Worm (Caenorhabditis elegans): Measurements from ENCODE around the gene srh-76.

Gene srh-76

DNA sequence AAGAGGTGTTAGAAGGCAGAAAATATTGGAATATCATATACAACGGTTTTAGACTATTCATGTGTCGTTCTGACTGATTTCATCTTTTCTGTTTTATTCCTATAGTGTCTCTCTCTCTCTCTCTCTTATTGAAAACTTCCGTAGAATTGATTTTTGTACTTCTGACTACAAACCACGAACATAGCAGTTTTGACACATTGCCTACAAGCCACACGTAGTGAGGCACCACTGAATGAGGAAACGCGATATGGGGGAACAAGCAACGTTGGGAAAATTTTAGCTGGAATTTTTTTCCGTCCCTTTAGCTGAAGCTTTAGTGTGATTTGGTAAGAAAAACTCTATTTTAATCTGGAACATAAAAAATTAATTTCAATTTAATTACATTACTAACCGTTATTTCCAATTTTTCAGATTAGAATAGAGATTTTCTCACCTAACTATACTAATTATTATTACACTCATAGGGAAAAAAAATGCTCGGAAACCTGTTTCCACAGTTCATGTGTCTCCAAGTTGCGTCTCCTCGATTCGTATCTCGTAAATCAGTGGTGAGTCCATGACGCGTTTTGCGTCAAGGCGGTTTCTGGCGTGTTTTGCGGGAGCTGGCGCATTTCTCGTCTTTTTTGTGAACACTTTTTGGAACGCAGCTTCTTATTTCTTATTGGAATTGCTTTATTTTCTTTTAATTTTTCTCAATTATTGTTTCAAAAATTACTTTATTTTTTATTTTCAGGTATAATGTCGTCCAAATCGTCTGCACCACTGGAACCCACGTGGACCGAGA lies 42.9 kb upstream of the srh-76 start, which contains the start of the genes nhr-142 and F44E7.9 (continued):
- TF ChIP-seq daf-12 (tag; optimal IDR thresholded peaks at IDR 0.05) (no peak), lsy-2 (tag; optimal IDR thresholded peaks at IDR 0.05) (peak; percentile 33 to 89), egl-27 (tag; optimal IDR thresholded peaks at IDR 0.05) (no peak), nhr-28 (tag; optimal IDR thresholded peaks at IDR 0.05) (peak; percentile 100), dmd-8 (GFP tag; IDR thresholded peaks at IDR 0.05) (no peak), lin-1 (GFP tag; IDR thresholded peaks at IDR 0.05) (0 out of 2 replicates have a peak, but pooled peaks have one; percentile 41), Y5F2A.4 (GFP tag; optimal IDR thresholded peaks at IDR 0.05) (no peak), tra-1 (GFP tag; IDR thresholded peaks at IDR 0.05) (peak; percentile 58), ceh-32 (tag; optimal IDR thresholded peaks at IDR 0.05; ENCODE audit: poor library complexity) (no peak), daf-16 (GFP tag; optimal IDR thresholded peaks at IDR 0.05) (no peak), daf-16 (tag; optimal IDR thresholded peaks at IDR 0.05) (peak; percentile 49), ctbp-1 (GFP tag; IDR thresholded peaks at IDR 0.05) (peak; percentile 67), attf-4 (tag; optimal IDR thresholded peaks at IDR 0.05) (no peak), mdt-29 (GFP tag; IDR thresholded peaks at IDR 0.05) (no peak), jun-1 (tag; optimal IDR thresholded peaks at IDR 0.05) (peak; percentile 21), spr-1 (tag; optimal IDR thresholded peaks at IDR 0.05) (peak; percentile 83), nhr-237 (tag; optimal IDR thresholded peaks at IDR 0.05) (no peak), hmg-1.1 (GFP tag; IDR thresholded peaks at IDR 0.05) (peak; percentile 82), ama-1 (optimal IDR thresholded peaks at IDR 0.05) (no peak), duxl-1 (tag; optimal IDR thresholded peaks at IDR 0.05; ENCODE audit: poor library complexity) (peak; percentile 37), zip-2 (tag; optimal IDR thresholded peaks at IDR 0.05) (peak; percentile 14), egl-43 (GFP tag; IDR thresholded peaks at IDR 0.05) (0 out of 2 replicates have a peak, but pooled peaks have one; percentile 12), dpl-1 (GFP tag; optimal IDR thresholded peaks at IDR 0.05) (peak; percentile 83), nhr-10 (tag; optimal IDR thresholded peaks at IDR 0.05) (no peak), nhr-76 (tag; optimal IDR thresholded peaks at IDR 0.05) (no peak), sdz-12 (GFP tag; optimal IDR thresholded peaks at IDR 0.05) (no peak), lin-38 (GFP tag; IDR thresholded peaks at IDR 0.05) (peak; percentile 87), pha-4 (GFP tag; IDR thresholded peaks at IDR 0.05) (peak; percentile 71), pha-4 (tag; optimal IDR thresholded peaks at IDR 0.05) (no peak), skn-1 (tag; optimal IDR thresholded peaks at IDR 0.05) (no peak)

- TF ChIP-seq tra-1 (GFP tag; IDR thresholded peaks at IDR 0.05) (no peak), mep-1 (tag; optimal IDR thresholded peaks at IDR 0.05) (no peak), ceh-20 (GFP tag; IDR thresholded peaks at IDR 0.05) (no peak), cey-2 (tag; optimal IDR thresholded peaks at IDR 0.05; ENCODE audit: borderline replicate concordance, insufficient read depth) (no peak), egl-27 (tag; optimal IDR thresholded peaks at IDR 0.05) (no peak), hmg-1.1 (GFP tag; IDR thresholded peaks at IDR 0.05) (no peak), vab-7 (GFP tag; IDR thresholded peaks at IDR 0.05) (no peak), pqm-1 (tag; optimal IDR thresholded peaks at IDR 0.05) (no peak), set-16 (GFP tag; IDR thresholded peaks at IDR 0.05) (no peak), ZK337.2 (GFP tag; IDR thresholded peaks at IDR 0.05) (no peak), mxl-3 (GFP tag; optimal IDR thresholded peaks at IDR 0.05) (no peak), F37D6.2 (tag; optimal IDR thresholded peaks at IDR 0.05) (no peak), nhr-28 (tag; optimal IDR thresholded peaks at IDR 0.05) (no peak), lin-1 (GFP tag; IDR thresholded peaks at IDR 0.05) (no peak), zip-2 (tag; optimal IDR thresholded peaks at IDR 0.05) (no peak)
Observed at ce11 chrV:5792031-5792430, 41.6 kb upstream of the srh-76 start, which contains the start of gene ZC250.2. TSS of gene ZC250.2 (plus strand) at chrV:5792331.
